Worm (Caenorhabditis elegans): ENCODE data around the gene F01D5.5.

The F01D5.5 gene

ce11 chrII:13958359-13958758 lies 43.7 kb downstream of the F01D5.5 start:
- no peak for TF ChIP-seq unc-62 (GFP tag; optimal IDR thresholded peaks at IDR 0.05)

ce11 chrII:13957437-13957836 lies 44.7 kb downstream of the F01D5.5 start, which contains the start of gene zip-3:
Gene zip-3, minus strand, starts transcription at chrII:13957457.
- TF ChIP-seq unc-62 (GFP tag; optimal IDR thresholded peaks at IDR 0.05) = no peak

- TF ChIP-seq unc-62 (GFP tag; optimal IDR thresholded peaks at IDR 0.05) = no peak
Measured at ce11 chrII:13956529-13956928, 45.6 kb downstream of the F01D5.5 start.

ce11 chrII:13954979-13955378 lies 47.1 kb downstream of the F01D5.5 start:
- TF ChIP-seq unc-62 (GFP tag; optimal IDR thresholded peaks at IDR 0.05) = no peak

ce11 chrII:13954077-13954476 lies 48.0 kb downstream of the F01D5.5 start:
- TF ChIP-seq unc-62 (GFP tag; optimal IDR thresholded peaks at IDR 0.05) = no peak

- no peak for TF ChIP-seq unc-62 (GFP tag; optimal IDR thresholded peaks at IDR 0.05)
Measured at ce11 chrII:13951986-13952385, 50.1 kb downstream of the F01D5.5 start.
